Fruit fly (Drosophila melanogaster) whole organism, adult: ENCODE results near the gene Cap-D2.

Source experiments
- CG11617 ChIP-seq: fragments of 200-800 bp; sonication (Bioruptor generic); optimal IDR thresholded peaks from 2 replicates; lab custom pipeline; 2017; ENCODE audit warnings: mild to moderate bottlenecking, missing biosample characterization, missing genetic modification reagents, missing genetic modification characterization
- CG12768 ChIP-seq: fragments of 200-800 bp; sonication (Bioruptor generic); optimal IDR thresholded peaks from 2 replicates; lab custom pipeline; 2017; ENCODE audit warnings: missing biosample characterization, missing genetic modification characterization, mild to moderate bottlenecking, moderate library complexity, missing genetic modification reagents
- CG14711 ChIP-seq: fragments of 200-800 bp; sonication (Bioruptor generic); optimal IDR thresholded peaks from 2 replicates; lab custom pipeline; 2018; ENCODE audit warnings: missing biosample characterization, mild to moderate bottlenecking, missing genetic modification characterization, moderate library complexity
- CG1620 ChIP-seq: fragments of 200-800 bp; sonication (Bioruptor generic); optimal IDR thresholded peaks from 2 replicates; lab custom pipeline; 2016; ENCODE audit warnings: missing biosample characterization, missing genetic modification characterization
- CG33017 ChIP-seq: fragments of 200-800 bp; sonication (Bioruptor generic); optimal IDR thresholded peaks from 2 replicates; lab custom pipeline; 2018; ENCODE audit warnings: missing biosample characterization, mild to moderate bottlenecking, missing genetic modification characterization, moderate library complexity
- CG5204 ChIP-seq: fragments of 200-800 bp; sonication (Bioruptor generic); optimal IDR thresholded peaks from 2 replicates; lab custom pipeline; 2016; ENCODE audit warnings: missing biosample characterization, missing genetic modification characterization
- CG7045 ChIP-seq: fragments of 200-800 bp; sonication (Bioruptor generic); optimal IDR thresholded peaks from 2 replicates; lab custom pipeline; 2017; ENCODE audit warnings: missing biosample characterization, mild to moderate bottlenecking, missing genetic modification characterization
- CG7101 ChIP-seq: fragments of 200-800 bp; sonication (Bioruptor generic); optimal IDR thresholded peaks from 2 replicates; lab custom pipeline; 2018; ENCODE audit warnings: missing biosample characterization, mild to moderate bottlenecking, missing genetic modification characterization, moderate library complexity
- Clk ChIP-seq: fragments of 200-800 bp; sonication (Bioruptor generic); optimal IDR thresholded peaks from 2 replicates; lab custom pipeline; 2017; ENCODE audit warnings: missing biosample characterization, missing genetic modification characterization
- Crg-1 ChIP-seq: fragments of 200-800 bp; sonication (Bioruptor generic); optimal IDR thresholded peaks from 2 replicates; lab custom pipeline; 2016; ENCODE audit warnings: missing biosample characterization, missing genetic modification characterization
- Hr96 ChIP-seq: fragments of 200-800 bp; sonication (Bioruptor generic); optimal IDR thresholded peaks from 2 replicates; lab custom pipeline; 2016; ENCODE audit warnings: missing biosample characterization, missing genetic modification characterization
- Mnt ChIP-seq: fragments of 200-800 bp; sonication (Bioruptor generic); optimal IDR thresholded peaks from 2 replicates; lab custom pipeline; 2016; ENCODE audit warnings: missing biosample characterization, mild to moderate bottlenecking, missing genetic modification characterization
- bab1 ChIP-seq: fragments of 200-800 bp; sonication (Bioruptor generic); optimal IDR thresholded peaks from 3 replicates; lab custom pipeline; 2019; ENCODE audit warnings: missing biosample characterization, mild to moderate bottlenecking, missing genetic modification characterization, moderate library complexity
- cic ChIP-seq: fragments of 200-800 bp; sonication (Bioruptor generic); optimal IDR thresholded peaks from 2 replicates; lab custom pipeline; 2017; ENCODE audit warnings: missing biosample characterization, mild to moderate bottlenecking, missing genetic modification characterization, moderate library complexity
- cnc ChIP-seq, 2 experiments: fragments of >200 bp; optimal IDR thresholded peaks; 2 replicates each; lab custom pipeline; 2017
- kay ChIP-seq: fragments of 200-800 bp; sonication (Bioruptor generic); peaks from one replicate; lab custom pipeline; 2016; ENCODE audit warnings: missing biosample characterization, missing genetic modification characterization, borderline replicate concordance
- ovo ChIP-seq: fragments of 200-800 bp; sonication (Bioruptor generic); optimal IDR thresholded peaks from 2 replicates; lab custom pipeline; 2016; ENCODE audit warnings: missing biosample characterization, missing genetic modification characterization
- pad ChIP-seq: fragments of 200-800 bp; sonication (Bioruptor generic); optimal IDR thresholded peaks from 3 replicates; lab custom pipeline; 2017; ENCODE audit warnings: missing biosample characterization, missing genetic modification characterization, mild to moderate bottlenecking, moderate library complexity, missing genetic modification reagents
- tj ChIP-seq: fragments of 200-800 bp; sonication (Bioruptor generic); optimal IDR thresholded peaks from 3 replicates; lab custom pipeline; 2017; ENCODE audit warnings: missing biosample characterization, mild to moderate bottlenecking, missing genetic modification characterization, moderate library complexity
- toe ChIP-seq: fragments of 200-800 bp; sonication (Bioruptor generic); optimal IDR thresholded peaks from 2 replicates; lab custom pipeline; 2016; ENCODE audit warnings: missing biosample characterization, missing genetic modification characterization

Gene Cap-D2

DNA sequence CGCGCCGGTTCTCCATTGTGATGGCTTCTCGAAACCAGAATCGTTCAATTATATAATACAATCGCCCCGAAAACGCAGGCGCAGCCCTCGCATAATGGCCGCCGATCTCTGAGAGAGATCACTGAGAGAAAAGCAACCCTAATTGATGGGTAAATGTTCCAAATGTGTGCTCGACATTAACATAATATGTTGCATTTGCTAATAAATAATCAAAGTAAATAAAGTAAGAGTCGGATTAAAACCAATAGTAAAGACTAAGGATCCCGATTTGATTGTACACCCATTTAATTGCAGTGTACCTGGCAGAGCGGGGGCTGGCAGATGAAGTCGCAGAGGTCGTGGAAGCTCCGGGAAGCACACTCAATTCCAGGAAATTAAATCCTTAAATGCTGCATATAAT, 29.1 kb downstream of the Cap-D2 start:
- TF ChIP-seq Mnt (GFP tag; lab: Kevin White, UChicago) (no peak), CG12768 (GFP tag; lab: Kevin White, UChicago) (no peak), CG1620 (no peak), cnc (optimal IDR thresholded peaks at IDR 0.05; lab: Kevin White, UChicago) (no peak), bab1 (GFP tag; lab: Kevin White, UChicago) (no peak), tj (GFP tag; lab: Kevin White, UChicago) (no peak), Crg-1 (GFP tag; lab: Kevin White, UChicago) (no peak), ovo (GFP tag; lab: Kevin White, UChicago) (no peak), CG7045 (GFP tag; lab: Kevin White, UChicago) (no peak)

- no peak for TF ChIP-seq bab1 (GFP tag; lab: Kevin White, UChicago)
- no peak for TF ChIP-seq CG7045 (GFP tag; lab: Kevin White, UChicago)
- TF ChIP-seq cnc (optimal IDR thresholded peaks at IDR 0.05; lab: Kevin White, UChicago) = no peak
- no peak for TF ChIP-seq CG12768 (GFP tag; lab: Kevin White, UChicago)
- no peak for TF ChIP-seq Hr96
- TF ChIP-seq cic (GFP tag; lab: Kevin White, UChicago) = no peak
- no peak for TF ChIP-seq CG7101
Measured at dm6 chr3R:29705789-29706303, 30.4 kb downstream of the Cap-D2 start.

- TF ChIP-seq CG14711 = no peak
- TF ChIP-seq Clk = no peak
- no peak for TF ChIP-seq ovo (GFP tag; lab: Kevin White, UChicago)
- no peak for TF ChIP-seq CG1620
- TF ChIP-seq CG33017 (tag; lab: Kevin White, UChicago) = no peak
- TF ChIP-seq kay (GFP tag; lab: Kevin White, UChicago) = no peak
- no peak for TF ChIP-seq pad (GFP tag; lab: Kevin White, UChicago)
- TF ChIP-seq CG11617 = no peak
- no peak for TF ChIP-seq Mnt (GFP tag; lab: Kevin White, UChicago)
- no peak for TF ChIP-seq CG12768 (GFP tag; lab: Kevin White, UChicago)
- TF ChIP-seq CG5204 (GFP tag; lab: Kevin White, UChicago) = no peak
- TF ChIP-seq Hr96 = no peak
- TF ChIP-seq CG7045 (GFP tag; lab: Kevin White, UChicago) = no peak
Measured at dm6 chr3R:29707258-29707657, 31.8 kb downstream of the Cap-D2 start.

dm6 chr3R:29708322-29708721, 32.9 kb downstream of the Cap-D2 start:
- TF ChIP-seq CG14711 (no peak), CG33017 (tag; lab: Kevin White, UChicago) (no peak), toe (GFP tag; lab: Kevin White, UChicago) (no peak), CG5204 (GFP tag; lab: Kevin White, UChicago) (no peak), CG11617 (no peak), Clk (no peak), CG7101 (no peak)

DNA sequence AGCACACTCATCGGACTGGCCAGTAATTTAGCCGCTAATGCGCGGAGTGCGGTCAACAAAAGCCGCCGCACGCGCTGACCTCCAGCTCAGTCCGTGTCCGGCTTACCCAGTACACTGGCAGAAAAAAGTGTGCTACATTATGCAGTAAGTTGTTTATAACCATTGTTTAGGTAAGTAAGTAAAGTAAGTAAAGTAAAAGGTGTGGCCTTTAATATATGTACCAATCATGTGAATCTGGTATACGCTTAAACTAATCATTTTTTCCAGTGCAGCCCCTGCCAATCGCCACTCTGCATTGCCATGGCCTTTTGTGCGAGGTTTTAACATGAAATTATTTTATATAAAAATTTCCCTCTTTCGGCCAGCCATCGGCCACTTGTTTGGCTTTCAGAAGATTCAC, 36.0 kb downstream of the Cap-D2 start:
- TF ChIP-seq ovo (GFP tag; lab: Kevin White, UChicago) (no peak), CG12768 (GFP tag; lab: Kevin White, UChicago) (no peak), CG7101 (no peak), bab1 (GFP tag; lab: Kevin White, UChicago) (no peak), CG5204 (GFP tag; lab: Kevin White, UChicago) (no peak), toe (GFP tag; lab: Kevin White, UChicago) (no peak), Mnt (GFP tag; lab: Kevin White, UChicago) (no peak)

- TF ChIP-seq tj (GFP tag; lab: Kevin White, UChicago) (no peak), Hr96 (no peak), pad (GFP tag; lab: Kevin White, UChicago) (no peak), Clk (no peak), CG5204 (GFP tag; lab: Kevin White, UChicago) (no peak), ovo (GFP tag; lab: Kevin White, UChicago) (no peak), cic (GFP tag; lab: Kevin White, UChicago) (no peak), Mnt (GFP tag; lab: Kevin White, UChicago) (no peak), toe (GFP tag; lab: Kevin White, UChicago) (no peak), Crg-1 (GFP tag; lab: Kevin White, UChicago) (no peak), cnc (optimal IDR thresholded peaks at IDR 0.05; lab: Kevin White, UChicago) (no peak), kay (GFP tag; lab: Kevin White, UChicago) (no peak), bab1 (GFP tag; lab: Kevin White, UChicago) (no peak), CG12768 (GFP tag; lab: Kevin White, UChicago) (no peak), CG11617 (no peak)
Measured at dm6 chr3R:29714314-29714713, 38.9 kb downstream of the Cap-D2 start, which contains the start of gene Obp99d. TSS of gene Obp99d (plus strand) at chr3R:29714505.

DNA sequence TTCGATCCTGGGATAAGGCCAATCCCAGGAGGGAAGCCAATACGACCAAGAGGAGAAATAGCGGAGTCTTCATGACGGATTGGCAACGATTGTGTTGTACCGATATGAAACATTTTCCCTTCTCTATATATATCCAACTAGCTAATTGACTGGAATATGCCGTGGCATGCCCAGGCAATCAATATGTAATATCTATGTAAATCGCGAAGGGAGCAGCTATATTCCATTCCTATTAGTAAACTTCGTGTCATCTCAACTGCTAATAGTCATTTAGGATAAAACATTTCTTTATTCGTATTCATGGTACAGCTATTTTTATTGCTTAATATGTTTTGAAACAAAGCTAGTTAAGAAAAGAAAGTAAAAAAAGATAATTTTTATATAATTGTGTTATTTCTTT, 39.8 kb downstream of the Cap-D2 start, which contains the start of gene Dup99B:
Gene Dup99B (minus strand): TSS at position 101 of the 400 bp plus-strand sequence.
- TF ChIP-seq kay (GFP tag; lab: Kevin White, UChicago) = no peak
